Worm (Caenorhabditis elegans) whole organism, early embryonic: ENCODE measurements around the gene spin-1.

ENCODE experiments used
- F13C5.2 ChIP-seq: sonication (generic microtip); optimal IDR thresholded peaks from 2 replicates; lab custom pipeline; 2017; ENCODE audit warnings: mild to moderate bottlenecking, missing genetic modification characterization, inconsistent platforms, missing compliant biosample characterization
- ama-1 ChIP-seq: fragments of 150-350 bp; optimal IDR thresholded peaks from 2 replicates; lab custom pipeline; 2014
- ceh-13 ChIP-seq: fragments of 200-800 bp; sonication (Bioruptor generic); optimal IDR thresholded peaks from 2 replicates; lab custom pipeline; 2018; ENCODE audit warnings: mild to moderate bottlenecking, missing genetic modification characterization, missing compliant biosample characterization
- ets-7 ChIP-seq: sonication (generic microtip); optimal IDR thresholded peaks from 2 replicates; lab custom pipeline; 2016; ENCODE audit warnings: missing genotype, missing genetic modification characterization, missing compliant biosample characterization
- flt-1 ChIP-seq: fragments of 200-800 bp; sonication (Bioruptor generic); IDR thresholded peaks from 2 replicates; pipeline ENCODE4 v1.3.6; 2022; ENCODE audit warnings: missing genetic modification characterization, missing compliant biosample characterization
- hmbx-1 ChIP-seq: sonication (generic microtip); optimal IDR thresholded peaks from 2 replicates; lab custom pipeline; 2016; ENCODE audit warnings: mild to moderate bottlenecking, missing genetic modification characterization, missing compliant biosample characterization
- hmg-4 ChIP-seq: fragments of 200-800 bp; sonication (Bioruptor generic); optimal IDR thresholded peaks from 2 replicates; lab custom pipeline; 2018; ENCODE audit warnings: mild to moderate bottlenecking, missing genetic modification characterization, missing compliant biosample characterization
- scrt-1 ChIP-seq: fragments of 200-800 bp; sonication (Bioruptor generic); IDR thresholded peaks from 2 replicates; pipeline ENCODE4 v1.3.6; 2022; ENCODE audit warnings: missing genetic modification characterization, missing compliant biosample characterization
- tbx-11 ChIP-seq: fragments of 200-800 bp; sonication (Bioruptor generic); IDR thresholded peaks from 2 replicates; pipeline ENCODE4 v1.3.6; 2022; ENCODE audit warnings: missing genetic modification characterization, missing compliant biosample characterization
- tbx-37 ChIP-seq: fragments of 200-800 bp; sonication (Bioruptor generic); conservative IDR thresholded peaks from 2 replicates; pipeline ENCODE4 v1.3.6; 2022; ENCODE audit warnings: missing genetic modification reagents, missing genetic modification characterization, missing compliant biosample characterization
- tra-4 ChIP-seq: sonication (generic microtip); optimal IDR thresholded peaks from 2 replicates; lab custom pipeline; 2017; ENCODE audit warnings: missing genetic modification characterization, missing compliant biosample characterization

- TF ChIP-seq flt-1 (GFP tag; lab: Robert Waterston, UW), result no peak
- TF ChIP-seq ama-1, result no peak
- no peak for TF ChIP-seq ets-7 (tag; lab: Kevin White, UChicago)
- TF ChIP-seq F13C5.2 (tag; lab: Kevin White, UChicago), result no peak
- no peak for TF ChIP-seq tra-4
- TF ChIP-seq hmbx-1, result no peak
- TF ChIP-seq scrt-1 (GFP tag; lab: Robert Waterston, UW), result no peak
- TF ChIP-seq ceh-13 (GFP tag; lab: Kevin White, UChicago), result no peak
- no peak for TF ChIP-seq hmg-4 (GFP tag; lab: Kevin White, UChicago)
- no peak for TF ChIP-seq tbx-37 (GFP tag; lab: Robert Waterston, UW)
- TF ChIP-seq tbx-11, result no peak
Observed at ce11 chrV:12114693-12115092, at the start of gene spin-1.
